Fruit fly (Drosophila melanogaster) whole organism, embryonic: ENCODE data around the gene Uxt.
A peak's percentile ranks its signal among the peaks of the same experiment; 100 is the strongest.

Experiments used
- Aef1 ChIP-seq: fragments of 200-800 bp; sonication (Bioruptor generic); IDR thresholded peaks from 3 replicates; pipeline ENCODE4 v1.3.6; 2022; ENCODE audit warnings: missing biosample characterization, missing genetic modification characterization
- Asciz ChIP-seq: fragments of 200-800 bp; sonication (Bioruptor generic); optimal IDR thresholded peaks from 2 replicates; lab custom pipeline; 2017; ENCODE audit warnings: missing biosample characterization, mild to moderate bottlenecking, missing genetic modification characterization, missing genetic modification reagents
- CG10543 ChIP-seq: fragments of 200-800 bp; sonication (Bioruptor generic); optimal IDR thresholded peaks from 3 replicates; lab custom pipeline; 2017; ENCODE audit warnings: missing biosample characterization, mild to moderate bottlenecking, missing genetic modification characterization, moderate library complexity
- CG12071 ChIP-seq: fragments of 200-800 bp; sonication (Bioruptor generic); optimal IDR thresholded peaks from 3 replicates; lab custom pipeline; 2018; ENCODE audit warnings: missing biosample characterization, mild to moderate bottlenecking, missing genetic modification characterization
- CG14441 ChIP-seq: fragments of 200-800 bp; sonication (Bioruptor generic); IDR thresholded peaks from 2 replicates; pipeline ENCODE4 v1.3.6; 2022; ENCODE audit warnings: missing biosample characterization, missing genetic modification characterization
- CG14860 ChIP-seq: fragments of 200-800 bp; sonication (Bioruptor generic); IDR thresholded peaks from 3 replicates; pipeline ENCODE4 v1.3.6; 2022; ENCODE audit warnings: missing biosample characterization, missing genetic modification characterization; ENCODE audit not compliant: partially characterized antibody
- CG15269 ChIP-seq: fragments of 200-800 bp; sonication (Bioruptor generic); optimal IDR thresholded peaks from 2 replicates; lab custom pipeline; 2018; ENCODE audit warnings: missing biosample characterization, mild to moderate bottlenecking, missing genetic modification characterization, moderate library complexity
- CG15514 ChIP-seq: fragments of 200-800 bp; sonication (Bioruptor generic); optimal IDR thresholded peaks from 3 replicates; lab custom pipeline; 2017; ENCODE audit warnings: missing biosample characterization, missing genetic modification characterization, mild to moderate bottlenecking, moderate library complexity, missing genetic modification reagents
- CG1602 ChIP-seq: fragments of 200-800 bp; sonication (Bioruptor generic); optimal IDR thresholded peaks from 3 replicates; lab custom pipeline; 2016; ENCODE audit warnings: missing biosample characterization, missing genetic modification characterization
- CG16813 ChIP-seq: fragments of 200-800 bp; sonication (Bioruptor generic); IDR thresholded peaks from 3 replicates; pipeline ENCODE4 v1.3.6; 2022; ENCODE audit warnings: missing biosample characterization, missing genetic modification characterization; ENCODE audit not compliant: partially characterized antibody
- CG18599 ChIP-seq: fragments of 200-800 bp; sonication (Bioruptor generic); optimal IDR thresholded peaks from 3 replicates; lab custom pipeline; 2017; ENCODE audit warnings: missing biosample characterization, missing genetic modification characterization, mild to moderate bottlenecking, moderate library complexity, missing genetic modification reagents
- CG34376 ChIP-seq: fragments of 200-800 bp; sonication (Bioruptor generic); optimal IDR thresholded peaks from 2 replicates; lab custom pipeline; 2018; ENCODE audit warnings: missing biosample characterization, mild to moderate bottlenecking, missing genetic modification characterization
- CG34422 ChIP-seq: fragments of 200-800 bp; sonication (Bioruptor generic); IDR thresholded peaks from 3 replicates; pipeline ENCODE4 v1.3.6; 2022; ENCODE audit warnings: missing biosample characterization, missing genetic modification characterization
- CG3995 ChIP-seq: fragments of 200-800 bp; sonication (Bioruptor generic); optimal IDR thresholded peaks from 3 replicates; lab custom pipeline; 2016; ENCODE audit warnings: missing biosample characterization, missing genetic modification characterization
- CG5245 ChIP-seq: fragments of 200-800 bp; sonication (Bioruptor generic); optimal IDR thresholded peaks from 3 replicates; lab custom pipeline; 2016; ENCODE audit warnings: missing biosample characterization, missing genetic modification characterization
- CG7556 ChIP-seq: fragments of 200-800 bp; sonication (Bioruptor generic); optimal IDR thresholded peaks from 2 replicates; lab custom pipeline; 2017; ENCODE audit warnings: missing biosample characterization, mild to moderate bottlenecking, missing genetic modification characterization
- Camta ChIP-seq: fragments of 200-800 bp; sonication (Bioruptor generic); optimal IDR thresholded peaks from 2 replicates; lab custom pipeline; 2016; ENCODE audit warnings: missing biosample characterization, missing genetic modification characterization
- Elba2 ChIP-seq: fragments of 200-800 bp; sonication (Bioruptor generic); optimal IDR thresholded peaks from 3 replicates; lab custom pipeline; 2016; ENCODE audit warnings: missing biosample characterization, missing genetic modification characterization
- GATAe ChIP-seq: fragments of 200-800 bp; sonication (Bioruptor generic); conservative IDR thresholded peaks from 2 replicates; pipeline ENCODE4 v1.3.6; 2022; ENCODE audit warnings: missing biosample characterization, missing genetic modification characterization
- H15 ChIP-seq: fragments of 200-800 bp; sonication (Bioruptor generic); IDR thresholded peaks from 3 replicates; pipeline ENCODE4 v1.3.6; 2022; ENCODE audit warnings: missing biosample characterization, missing genetic modification characterization
- HmgZ ChIP-seq: fragments of 200-800 bp; sonication (Bioruptor generic); optimal IDR thresholded peaks from 2 replicates; lab custom pipeline; 2018; ENCODE audit warnings: missing biosample characterization, mild to moderate bottlenecking, missing genetic modification characterization
- Hmr ChIP-seq: fragments of 200-800 bp; sonication (Bioruptor generic); optimal IDR thresholded peaks from 3 replicates; lab custom pipeline; 2017; ENCODE audit warnings: mild to moderate bottlenecking, missing biosample characterization, missing genetic modification reagents, missing genetic modification characterization
- Kr ChIP-seq: fragments of 200-800 bp; sonication (Bioruptor generic); optimal IDR thresholded peaks from 2 replicates; lab custom pipeline; 2017; ENCODE audit warnings: missing biosample characterization, mild to moderate bottlenecking, missing genetic modification characterization
- Lpt ChIP-seq: fragments of >200 bp; optimal IDR thresholded peaks from 2 replicates; lab custom pipeline; 2018; ENCODE audit warnings: missing biosample characterization, missing genetic modification characterization
- Med ChIP-seq: fragments of 200-800 bp; sonication (Bioruptor generic); peaks from one replicate; lab custom pipeline; 2016; ENCODE audit warnings: missing biosample characterization, missing genetic modification characterization, mild to moderate bottlenecking, inconsistent platforms, moderate library complexity
- Oaz ChIP-seq: fragments of 200-800 bp; sonication (Bioruptor generic); IDR thresholded peaks from 2 replicates; pipeline ENCODE4 v1.3.6; 2022; ENCODE audit warnings: missing biosample characterization, missing genetic modification characterization
- PHDP ChIP-seq: fragments of 200-800 bp; sonication (Bioruptor generic); optimal IDR thresholded peaks from 3 replicates; lab custom pipeline; 2018; ENCODE audit warnings: missing biosample characterization, mild to moderate bottlenecking, missing genetic modification characterization, moderate library complexity
- Rfx ChIP-seq: fragments of 200-800 bp; sonication (Bioruptor generic); IDR thresholded peaks from 2 replicates; pipeline ENCODE4 v1.3.6; 2022; ENCODE audit warnings: missing biosample characterization, missing genetic modification characterization
- Rx ChIP-seq: fragments of 200-800 bp; sonication (Bioruptor generic); IDR thresholded peaks from 2 replicates; pipeline ENCODE4 v1.3.6; 2022; ENCODE audit warnings: missing biosample characterization, missing genetic modification characterization
- Ssrp ChIP-seq: fragments of 200-800 bp; sonication (Bioruptor generic); optimal IDR thresholded peaks from 2 replicates; lab custom pipeline; 2018; ENCODE audit warnings: missing biosample characterization, mild to moderate bottlenecking, missing genetic modification characterization, moderate library complexity
- al ChIP-seq: fragments of 200-800 bp; sonication (Bioruptor generic); IDR thresholded peaks from 2 replicates; pipeline ENCODE4 v1.3.6; 2022; ENCODE audit warnings: missing biosample characterization, missing genetic modification characterization
- bbx ChIP-seq: fragments of 200-800 bp; sonication (Bioruptor generic); IDR thresholded peaks from 2 replicates; pipeline ENCODE4 v1.3.6; 2022; ENCODE audit warnings: missing biosample characterization, missing genetic modification characterization; ENCODE audit not compliant: partially characterized antibody
- cad ChIP-seq: fragments of >200 bp; optimal IDR thresholded peaks from 2 replicates; lab custom pipeline; 2017; ENCODE audit warnings: missing biosample characterization, missing genetic modification characterization
- chif ChIP-seq, 2 experiments: fragments of 200-800 bp; sonication (Bioruptor generic); optimal IDR thresholded peaks; 3 replicates each; lab custom pipeline; 2016; ENCODE audit warnings: missing biosample characterization in 2 of 2, missing genetic modification characterization in 2 of 2
- exex ChIP-seq: fragments of 200-800 bp; sonication (Bioruptor generic); optimal IDR thresholded peaks from 4 replicates; lab custom pipeline; 2018; ENCODE audit warnings: missing biosample characterization, mild to moderate bottlenecking, missing genetic modification characterization, moderate library complexity
- grau ChIP-seq: fragments of 200-800 bp; optimal IDR thresholded peaks from 3 replicates; lab custom pipeline; 2019; ENCODE audit warnings: missing biosample characterization, mild to moderate bottlenecking, missing genetic modification characterization, moderate library complexity
- grn ChIP-seq: fragments of 200-800 bp; sonication (Bioruptor generic); optimal IDR thresholded peaks from 3 replicates; lab custom pipeline; 2017; ENCODE audit warnings: missing biosample characterization, missing genetic modification characterization
- hkb ChIP-seq, 2 experiments: fragments of 200-800 bp in 1 of 2; fragments of >200 bp in 1 of 2; sonication (Bioruptor generic) in 1 of 2; IDR thresholded peaks in 1 of 2; optimal IDR thresholded peaks in 1 of 2; 2 replicates each; pipeline versions ENCODE4 v1.3.6 to Lab custom; 2017 to 2022; ENCODE audit warnings: missing biosample characterization in 1 of 2, missing genetic modification characterization in 1 of 2
- lmd ChIP-seq: fragments of 200-800 bp; sonication (Bioruptor generic); IDR thresholded peaks from 2 replicates; pipeline ENCODE4 v1.3.6; 2022; ENCODE audit warnings: missing biosample characterization, missing genetic modification characterization
- mirr ChIP-seq: fragments of 200-800 bp; sonication (Bioruptor generic); optimal IDR thresholded peaks from 3 replicates; lab custom pipeline; 2018; ENCODE audit warnings: missing biosample characterization, mild to moderate bottlenecking, missing genetic modification characterization
- psq ChIP-seq: fragments of 200-800 bp; sonication (Bioruptor generic); optimal IDR thresholded peaks from 2 replicates; lab custom pipeline; 2017; ENCODE audit warnings: missing biosample characterization, missing genetic modification characterization
- row ChIP-seq: fragments of 200-800 bp; sonication (Bioruptor generic); IDR thresholded peaks from 3 replicates; pipeline ENCODE4 v1.3.6; 2022; ENCODE audit warnings: missing biosample characterization, missing genetic modification characterization
- sima ChIP-seq: fragments of 200-800 bp; sonication (Bioruptor generic); optimal IDR thresholded peaks from 2 replicates; lab custom pipeline; 2016; ENCODE audit warnings: missing biosample characterization, missing genetic modification characterization
- sob ChIP-seq: fragments of 200-800 bp; sonication (Bioruptor generic); IDR thresholded peaks from 2 replicates; pipeline ENCODE4 v1.3.6; 2022; ENCODE audit warnings: missing biosample characterization, missing genetic modification characterization
- tll ChIP-seq, 2 experiments: fragments of 200-800 bp in 1 of 2; fragments of >200 bp in 1 of 2; sonication (Bioruptor generic) in 1 of 2; optimal IDR thresholded peaks; 2 replicates each; lab custom pipeline; 2017 to 2019; ENCODE audit warnings: missing biosample characterization in 2 of 2, missing genetic modification characterization in 2 of 2, mild to moderate bottlenecking in 1 of 2, moderate library complexity in 1 of 2
- trh ChIP-seq: fragments of 200-800 bp; sonication (Bioruptor generic); optimal IDR thresholded peaks from 2 replicates; lab custom pipeline; 2016; ENCODE audit warnings: missing biosample characterization, missing genetic modification characterization
- z ChIP-seq: fragments of 200-800 bp; sonication (Bioruptor generic); IDR thresholded peaks from 3 replicates; pipeline ENCODE4 v1.3.6; 2022; ENCODE audit warnings: missing biosample characterization, missing genetic modification characterization

The Uxt gene

DNA sequence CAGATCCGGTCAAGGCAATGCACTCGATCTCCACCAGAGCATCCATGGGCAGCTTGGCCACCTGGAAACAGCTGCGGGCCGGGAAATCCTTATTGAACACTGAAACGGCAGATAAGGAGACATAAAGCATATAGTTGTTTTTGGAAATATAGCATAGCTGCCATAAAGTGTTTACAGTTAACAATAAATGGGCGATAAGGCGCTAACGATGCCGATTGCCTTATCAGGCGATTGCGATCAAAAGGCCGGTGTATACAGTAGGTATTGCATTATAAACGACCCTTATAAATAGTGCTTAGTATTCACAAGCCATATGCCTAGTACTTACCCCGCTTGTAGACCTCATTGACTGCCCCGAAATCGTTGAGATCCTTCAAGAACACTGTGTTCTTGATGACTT is 17.9 kb downstream of the Uxt start:
- TF ChIP-seq grn (peak; percentile 70), lmd (no peak), CG16813 (no peak), z (GFP tag; lab: Robert Waterston, UW) (no peak), H15 (GFP tag; lab: Robert Waterston, UW) (no peak), Kr (GFP tag; lab: Kevin White, UChicago) (no peak), GATAe (GFP tag; lab: Robert Waterston, UW) (peak; percentile 44; the same call in 1 of the 2 replicates), CG14860 (GFP tag; lab: Robert Waterston, UW) (0 out of 3 replicates have a peak, but pooled peaks have one; percentile 24), Aef1 (GFP tag; lab: Robert Waterston, UW) (peak; percentile 13; the same call in 1 of the 3 replicates), CG1602 (GFP tag; lab: Kevin White, UChicago) (no peak), Hmr (peak; percentile 17), grau (tag; lab: Kevin White, UChicago) (peak; percentile 75), CG3995 (GFP tag; lab: Kevin White, UChicago) (no peak), tll (GFP tag; optimal IDR thresholded peaks at IDR 0.05; lab: Kevin White, UChicago) (no peak), chif (GFP tag; optimal IDR thresholded peaks at IDR 0.05; lab: Kevin White, UChicago) (no peak), Lpt (no peak), CG15514 (GFP tag; lab: Kevin White, UChicago) (peak; percentile 24), CG7556 (GFP tag; lab: Kevin White, UChicago) (no peak), Med (GFP tag; lab: Kevin White, UChicago) (peak; percentile 55), CG10543 (GFP tag; lab: Kevin White, UChicago) (peak; percentile 2), CG18599 (no peak), sob (no peak), bbx (GFP tag; lab: Robert Waterston, UW) (no peak), psq (no peak), CG34422 (GFP tag; lab: Robert Waterston, UW) (no peak), HmgZ (tag; lab: Kevin White, UChicago) (peak; percentile 13), Rfx (0 out of 2 replicates have a peak, but pooled peaks have one; percentile 35), Ssrp (tag; lab: Kevin White, UChicago) (no peak), row (peak; percentile 46; the same call in 2 of the 3 replicates), CG15269 (tag; lab: Kevin White, UChicago) (peak; percentile 14), CG14441 (0 out of 2 replicates have a peak, but pooled peaks have one; percentile 8), PHDP (tag; lab: Kevin White, UChicago) (peak; percentile 11), cad (peak; percentile 20), CG5245 (GFP tag; lab: Kevin White, UChicago) (no peak), CG12071 (peak; percentile 26), mirr (GFP tag; lab: Kevin White, UChicago) (peak; percentile 5), sima (GFP tag; lab: Kevin White, UChicago) (no peak), hkb (optimal IDR thresholded peaks at IDR 0.05; lab: Kevin White, UChicago) (no peak), hkb (GFP tag; IDR thresholded peaks at IDR 0.05; lab: Robert Waterston, UW) (no peak), CG34376 (GFP tag; lab: Kevin White, UChicago) (peak; percentile 46), exex (tag; lab: Kevin White, UChicago) (peak; percentile 90), Camta (GFP tag; lab: Kevin White, UChicago) (no peak), Asciz (GFP tag; lab: Kevin White, UChicago) (no peak), Elba2 (GFP tag; lab: Kevin White, UChicago) (peak; percentile 2), Oaz (GFP tag; lab: Robert Waterston, UW) (no peak), Rx (GFP tag; lab: Robert Waterston, UW) (no peak), al (GFP tag; lab: Robert Waterston, UW) (no peak), trh (GFP tag; lab: Kevin White, UChicago) (no peak)
